Worm (Caenorhabditis elegans) whole organism, young adult: Measurements from ENCODE around the gene gmap-2.

Experiments used
- B0019.2 ChIP-seq: fragments of 200-800 bp; sonication (Bioruptor generic); conservative IDR thresholded peaks from 2 replicates; pipeline ENCODE4 v1.3.6; 2022; ENCODE audit warnings: missing genetic modification reagents, missing genetic modification characterization, missing compliant biosample characterization
- B0035.1 ChIP-seq: sonication (generic microtip); optimal IDR thresholded peaks from 2 replicates; lab custom pipeline; 2016; ENCODE audit warnings: missing genetic modification characterization, mild to moderate bottlenecking, missing compliant biosample characterization, missing genotype, missing genetic modification reagents
- ztf-6 ChIP-seq: fragments of 200-800 bp; sonication (Bioruptor generic); IDR thresholded peaks from 2 replicates; pipeline ENCODE4 v1.3.6; 2022; ENCODE audit warnings: missing genetic modification reagents, missing genetic modification characterization, missing compliant biosample characterization

DNA sequence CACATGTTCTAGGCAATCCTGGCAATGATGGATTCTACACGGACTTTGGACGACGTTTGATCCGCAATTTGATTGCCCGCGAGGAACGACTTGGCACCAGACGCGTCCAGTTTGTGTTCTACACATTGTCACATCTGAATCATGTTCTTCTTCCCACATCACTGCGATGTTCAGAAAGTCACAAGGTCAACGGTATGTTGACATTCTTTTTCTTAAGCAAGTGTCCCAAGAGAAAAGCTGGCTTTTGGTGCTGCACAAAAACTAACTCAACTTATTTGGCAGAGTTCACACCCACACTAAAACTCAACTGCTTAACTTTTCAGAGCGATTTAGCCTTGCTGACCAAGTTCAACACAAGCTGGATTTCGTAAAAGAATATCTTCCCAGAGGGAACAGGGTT, 35.5 kb upstream of the gmap-2 start:
- no peak for TF ChIP-seq ztf-6 (GFP tag; lab: Robert Waterston, UW)
- no peak for TF ChIP-seq B0019.2 (GFP tag; lab: Robert Waterston, UW)
- TF ChIP-seq B0035.1 = no peak
